Worm (Caenorhabditis elegans) whole organism, early embryonic: ENCODE results near the gene C45B2.6.

Source experiments
- F13C5.2 ChIP-seq: sonication (generic microtip); optimal IDR thresholded peaks from 2 replicates; lab custom pipeline; 2017; ENCODE audit warnings: mild to moderate bottlenecking, missing genetic modification characterization, inconsistent platforms, missing compliant biosample characterization
- aly-1 ChIP-seq: sonication (generic microtip); optimal IDR thresholded peaks from 2 replicates; lab custom pipeline; 2016; ENCODE audit warnings: missing genetic modification characterization, missing compliant biosample characterization
- ama-1 ChIP-seq: fragments of 150-350 bp; optimal IDR thresholded peaks from 2 replicates; lab custom pipeline; 2014
- ceh-13 ChIP-seq: fragments of 200-800 bp; sonication (Bioruptor generic); optimal IDR thresholded peaks from 2 replicates; lab custom pipeline; 2018; ENCODE audit warnings: mild to moderate bottlenecking, missing genetic modification characterization, missing compliant biosample characterization
- pes-1 ChIP-seq: fragments of 200-800 bp; sonication (Bioruptor generic); IDR thresholded peaks from 2 replicates; pipeline ENCODE4 v1.3.6; 2022; ENCODE audit warnings: missing genetic modification reagents, missing genetic modification characterization, missing compliant biosample characterization
- tbx-11 ChIP-seq: fragments of 200-800 bp; sonication (Bioruptor generic); IDR thresholded peaks from 2 replicates; pipeline ENCODE4 v1.3.6; 2022; ENCODE audit warnings: missing genetic modification characterization, missing compliant biosample characterization
- tbx-37 ChIP-seq: fragments of 200-800 bp; sonication (Bioruptor generic); conservative IDR thresholded peaks from 2 replicates; pipeline ENCODE4 v1.3.6; 2022; ENCODE audit warnings: missing genetic modification reagents, missing genetic modification characterization, missing compliant biosample characterization

ce11 chrX:6039544-6039943 is 13.1 kb upstream of the C45B2.6 start, which contains the start of gene hsp-25:
- TF ChIP-seq ama-1 (lab: Kevin White, UChicago) (no peak), aly-1 (tag; lab: Kevin White, UChicago) (no peak), pes-1 (GFP tag; lab: Robert Waterston, UW) (no peak), tbx-11 (GFP tag; lab: Robert Waterston, UW) (no peak), F13C5.2 (tag; lab: Kevin White, UChicago) (no peak), ceh-13 (GFP tag; lab: Kevin White, UChicago) (no peak), tbx-37 (GFP tag; lab: Robert Waterston, UW) (no peak)
